Worm (Caenorhabditis elegans): ENCODE data around the gene unc-112.

The unc-112 gene

DNA sequence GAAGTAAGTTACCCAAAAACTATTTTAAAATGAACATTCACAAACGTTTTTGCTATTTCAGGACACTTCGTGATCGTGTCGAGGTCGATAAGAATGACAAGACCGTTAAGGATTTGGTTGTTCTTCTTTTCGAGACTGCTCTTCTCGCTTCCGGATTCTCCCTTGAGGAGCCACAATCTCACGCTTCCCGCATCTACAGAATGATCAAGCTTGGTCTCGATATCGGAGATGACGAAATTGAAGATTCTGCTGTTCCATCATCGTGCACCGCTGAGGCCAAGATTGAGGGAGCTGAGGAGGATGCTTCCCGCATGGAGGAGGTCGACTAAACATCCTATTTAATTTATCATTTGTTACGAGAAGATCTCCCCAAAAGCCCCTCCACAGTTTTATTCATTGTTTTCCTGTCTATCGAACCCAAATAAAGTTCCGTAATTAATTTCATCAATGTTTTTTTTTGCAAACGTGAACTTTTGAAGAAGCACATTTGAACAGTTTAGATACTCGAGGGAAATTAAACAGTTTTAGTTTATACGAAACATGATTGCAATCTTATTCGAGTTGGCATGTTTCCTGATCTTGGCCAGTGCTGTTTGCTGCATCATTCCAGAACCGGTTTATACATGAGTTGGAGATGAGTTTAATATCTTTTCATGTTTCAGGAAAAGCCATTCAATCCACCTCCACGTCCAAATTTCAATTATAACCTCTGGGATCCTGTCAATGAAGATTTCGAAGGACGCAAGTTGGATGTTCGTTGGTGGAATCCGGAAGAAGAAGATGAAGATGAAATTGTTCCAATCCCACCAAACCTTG is 8.1 kb downstream of the unc-112 start, which contains the start of gene C47E8.11 (continued):
- TF ChIP-seq tlp-1 (tag; optimal IDR thresholded peaks at IDR 0.05) (no peak), nhr-71 (tag; optimal IDR thresholded peaks at IDR 0.05) (peak; percentile 69), jun-1 (tag; optimal IDR thresholded peaks at IDR 0.05) (no peak), zag-1 (tag; optimal IDR thresholded peaks at IDR 0.05) (no peak), vab-15 (tag; optimal IDR thresholded peaks at IDR 0.05) (no peak), swsn-7 (tag; optimal IDR thresholded peaks at IDR 0.05) (peak; percentile 63), unc-62 (GFP tag; optimal IDR thresholded peaks at IDR 0.05) (no peak), pax-3 (tag; optimal IDR thresholded peaks at IDR 0.05) (peak; percentile 65), elt-2 (tag; optimal IDR thresholded peaks at IDR 0.05) (peak; percentile 31), ces-1 (GFP tag; optimal IDR thresholded peaks at IDR 0.05) (no peak), nhr-77 (tag; optimal IDR thresholded peaks at IDR 0.05) (no peak), nhr-47 (tag; optimal IDR thresholded peaks at IDR 0.05) (peak; percentile 48), unc-130 (tag; optimal IDR thresholded peaks at IDR 0.05) (no peak), C16A3.4 (tag; optimal IDR thresholded peaks at IDR 0.05) (no peak), nhr-20 (tag; optimal IDR thresholded peaks at IDR 0.05) (peak; percentile 39), nhr-12 (tag; optimal IDR thresholded peaks at IDR 0.05) (no peak), nhr-76 (tag; optimal IDR thresholded peaks at IDR 0.05) (no peak), sup-37 (GFP tag; optimal IDR thresholded peaks at IDR 0.05) (no peak), F16B12.6 (tag; optimal IDR thresholded peaks at IDR 0.05) (no peak), snu-23 (GFP tag; optimal IDR thresholded peaks at IDR 0.05) (peak; percentile 67), zip-4 (GFP tag; optimal IDR thresholded peaks at IDR 0.05) (no peak), nhr-11 (tag; optimal IDR thresholded peaks at IDR 0.05) (no peak), nhr-19 (GFP tag; conservative IDR thresholded peaks at IDR 0.05) (peak; percentile 38; the same call in 1 of the 2 replicates), unc-86 (tag; optimal IDR thresholded peaks at IDR 0.05) (peak; percentile 28), aha-1 (tag; optimal IDR thresholded peaks at IDR 0.05) (peak; percentile 20), ztf-4 (tag; optimal IDR thresholded peaks at IDR 0.05) (peak; percentile 49), unc-98 (GFP tag; IDR thresholded peaks at IDR 0.05) (no peak), hpl-2 (GFP tag; optimal IDR thresholded peaks at IDR 0.05) (no peak), lin-13 (GFP tag; optimal IDR thresholded peaks at IDR 0.05) (peak; percentile 25), sptf-1 (tag; optimal IDR thresholded peaks at IDR 0.05) (no peak), mab-9 (GFP tag; IDR thresholded peaks at IDR 0.05) (no peak), lin-15B (tag; optimal IDR thresholded peaks at IDR 0.05) (no peak), egl-27 (tag; optimal IDR thresholded peaks at IDR 0.05) (no peak), grh-1 (GFP tag; IDR thresholded peaks at IDR 0.05) (peak; percentile 31; the same call in 1 of the 2 replicates), fkh-10 (GFP tag; optimal IDR thresholded peaks at IDR 0.05) (no peak), irx-1 (tag; optimal IDR thresholded peaks at IDR 0.05) (no peak), ceh-82 (tag; optimal IDR thresholded peaks at IDR 0.05) (no peak), ets-5 (GFP tag; IDR thresholded peaks at IDR 0.05) (no peak), egl-13 (tag; optimal IDR thresholded peaks at IDR 0.05) (peak; percentile 5), hlh-17 (GFP tag; optimal IDR thresholded peaks at IDR 0.05; ENCODE audit: borderline replicate concordance) (no peak)

DNA sequence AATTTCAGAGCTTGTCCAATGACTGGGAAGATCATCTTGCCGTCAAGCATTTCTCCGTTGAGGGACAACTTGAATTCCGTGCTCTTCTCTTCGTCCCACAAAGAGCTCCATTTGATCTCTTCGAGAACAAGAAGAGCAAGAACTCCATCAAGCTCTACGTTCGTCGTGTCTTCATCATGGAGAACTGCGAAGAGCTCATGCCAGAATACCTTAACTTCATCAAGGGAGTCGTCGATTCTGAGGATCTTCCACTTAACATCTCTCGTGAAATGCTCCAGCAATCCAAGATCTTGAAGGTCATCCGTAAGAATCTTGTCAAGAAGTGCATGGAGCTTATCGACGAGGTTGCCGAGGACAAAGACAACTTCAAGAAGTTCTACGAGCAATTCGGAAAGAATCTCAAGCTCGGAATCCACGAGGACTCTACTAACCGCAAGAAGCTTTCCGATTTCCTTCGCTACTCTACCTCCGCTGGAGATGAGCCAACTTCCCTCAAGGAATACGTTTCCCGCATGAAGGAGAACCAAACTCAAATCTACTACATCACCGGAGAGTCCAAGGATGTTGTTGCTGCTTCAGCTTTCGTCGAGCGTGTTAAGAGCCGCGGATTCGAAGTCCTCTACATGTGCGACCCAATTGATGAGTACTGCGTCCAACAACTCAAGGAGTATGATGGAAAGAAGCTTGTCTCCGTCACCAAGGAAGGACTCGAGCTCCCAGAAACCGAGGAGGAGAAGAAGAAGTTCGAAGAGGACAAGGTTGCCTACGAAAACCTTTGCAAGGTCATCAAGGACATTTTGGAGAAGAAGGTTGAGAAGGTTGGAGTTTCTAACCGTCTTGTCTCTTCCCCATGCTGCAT is 9.1 kb downstream of the unc-112 start:
- TF ChIP-seq nhr-12 (tag; optimal IDR thresholded peaks at IDR 0.05), result no peak
- TF ChIP-seq hpl-2 (GFP tag; optimal IDR thresholded peaks at IDR 0.05), result no peak
- TF ChIP-seq hlh-17 (GFP tag; optimal IDR thresholded peaks at IDR 0.05; ENCODE audit: borderline replicate concordance), result no peak
- no peak for TF ChIP-seq dpl-1 (GFP tag; optimal IDR thresholded peaks at IDR 0.05)
- no peak for TF ChIP-seq hlh-4 (tag; optimal IDR thresholded peaks at IDR 0.05)
- no peak for TF ChIP-seq lin-14 (GFP tag; optimal IDR thresholded peaks at IDR 0.05)
- no peak for TF ChIP-seq jun-1 (tag; optimal IDR thresholded peaks at IDR 0.05)
- TF ChIP-seq ets-5 (GFP tag; IDR thresholded peaks at IDR 0.05), result no peak
- TF ChIP-seq aha-1 (tag; optimal IDR thresholded peaks at IDR 0.05), result no peak
- no peak for TF ChIP-seq snpc-4 (tag; optimal IDR thresholded peaks at IDR 0.05)
- TF ChIP-seq Y116A8C.19 (tag; optimal IDR thresholded peaks at IDR 0.05; ENCODE audit: borderline replicate concordance), result no peak
- TF ChIP-seq nhr-84 (tag; optimal IDR thresholded peaks at IDR 0.05), result no peak
- no peak for TF ChIP-seq lir-3 (tag; optimal IDR thresholded peaks at IDR 0.05; ENCODE audit: poor library complexity)
- no peak for TF ChIP-seq lin-35 (GFP tag; optimal IDR thresholded peaks at IDR 0.05)
- TF ChIP-seq nhr-237 (tag; optimal IDR thresholded peaks at IDR 0.05), result no peak
- no peak for TF ChIP-seq efl-3 (GFP tag; optimal IDR thresholded peaks at IDR 0.05)
- no peak for TF ChIP-seq lin-15B (tag; optimal IDR thresholded peaks at IDR 0.05)

Measured in whole organism, L1 larva.